Fruit fly (Drosophila melanogaster) whole organism, embryonic: ENCODE data around the gene CatB.
A peak's percentile ranks its signal among the peaks of the same experiment; 100 is the strongest.

Experiments
- B-H1 ChIP-seq: fragments of 200-800 bp; sonication (Bioruptor generic); IDR thresholded peaks from 3 replicates; pipeline ENCODE4 v1.3.6; 2022; ENCODE audit warnings: missing biosample characterization, missing genetic modification characterization
- Blimp-1 ChIP-seq: fragments of 200-800 bp; sonication (Bioruptor generic); optimal IDR thresholded peaks from 3 replicates; lab custom pipeline; 2018; ENCODE audit warnings: missing biosample characterization, missing genetic modification characterization, mild to moderate bottlenecking, moderate library complexity, missing genetic modification reagents
- CG1233 ChIP-seq: fragments of 200-800 bp; sonication (Bioruptor generic); optimal IDR thresholded peaks from 4 replicates; lab custom pipeline; 2018; ENCODE audit warnings: missing biosample characterization, mild to moderate bottlenecking, missing genetic modification characterization
- CG15269 ChIP-seq: fragments of 200-800 bp; sonication (Bioruptor generic); optimal IDR thresholded peaks from 2 replicates; lab custom pipeline; 2018; ENCODE audit warnings: missing biosample characterization, mild to moderate bottlenecking, missing genetic modification characterization, moderate library complexity
- CG17912 ChIP-seq: fragments of 200-800 bp; sonication (Bioruptor generic); optimal IDR thresholded peaks from 2 replicates; lab custom pipeline; 2018; ENCODE audit warnings: missing biosample characterization, mild to moderate bottlenecking, missing genetic modification characterization
- CG2129 ChIP-seq: fragments of 200-800 bp; sonication (Bioruptor generic); IDR thresholded peaks from 2 replicates; pipeline ENCODE4 v1.3.6; 2022; ENCODE audit warnings: missing biosample characterization, missing genetic modification characterization; ENCODE audit not compliant: partially characterized antibody
- CG2712 ChIP-seq: fragments of 200-800 bp; optimal IDR thresholded peaks from 3 replicates; lab custom pipeline; 2019; ENCODE audit warnings: missing biosample characterization, mild to moderate bottlenecking, missing genetic modification characterization, moderate library complexity
- CG30431 ChIP-seq: fragments of 200-800 bp; sonication (Bioruptor generic); optimal IDR thresholded peaks from 2 replicates; lab custom pipeline; 2017; ENCODE audit warnings: missing biosample characterization, missing genetic modification characterization
- CG34224 ChIP-seq: fragments of 200-800 bp; sonication (Bioruptor generic); IDR thresholded peaks from 3 replicates; pipeline ENCODE4 v1.3.6; 2022; ENCODE audit warnings: missing biosample characterization, missing genetic modification characterization; ENCODE audit not compliant: partially characterized antibody
- CG42726 ChIP-seq: fragments of 200-800 bp; sonication (Bioruptor generic); IDR thresholded peaks from 2 replicates; pipeline ENCODE4 v1.3.6; 2022; ENCODE audit warnings: missing biosample characterization, missing genetic modification characterization; ENCODE audit not compliant: partially characterized antibody
- CG4617 ChIP-seq: fragments of 200-800 bp; sonication (Bioruptor generic); optimal IDR thresholded peaks from 3 replicates; lab custom pipeline; 2016; ENCODE audit warnings: missing biosample characterization, missing genetic modification characterization, borderline replicate concordance
- CG7963 ChIP-seq: fragments of 200-800 bp; sonication (Bioruptor generic); IDR thresholded peaks from 3 replicates; pipeline ENCODE4 v1.3.6; 2022; ENCODE audit warnings: missing biosample characterization, missing genetic modification characterization; ENCODE audit not compliant: partially characterized antibody
- CG8388 ChIP-seq: fragments of 200-800 bp; sonication (Bioruptor generic); optimal IDR thresholded peaks from 2 replicates; lab custom pipeline; 2019; ENCODE audit warnings: missing biosample characterization, mild to moderate bottlenecking, missing genetic modification characterization, moderate library complexity
- CG8924 ChIP-seq: fragments of 200-800 bp; optimal IDR thresholded peaks from 3 replicates; lab custom pipeline; 2019; ENCODE audit warnings: missing biosample characterization, mild to moderate bottlenecking, missing genetic modification characterization, moderate library complexity
- CG9727 ChIP-seq: fragments of 200-800 bp; sonication (Bioruptor generic); optimal IDR thresholded peaks from 3 replicates; lab custom pipeline; 2017; ENCODE audit warnings: missing biosample characterization, mild to moderate bottlenecking, missing genetic modification characterization
- Dad ChIP-seq: fragments of 200-800 bp; sonication (Bioruptor generic); optimal IDR thresholded peaks from 3 replicates; lab custom pipeline; 2016; ENCODE audit warnings: missing biosample characterization, missing genetic modification characterization
- Dfd ChIP-seq, 2 experiments: fragments of >200 bp; optimal IDR thresholded peaks; 2 replicates each; lab custom pipeline; 2017; ENCODE audit warnings: missing biosample characterization in 2 of 2, missing genetic modification characterization in 2 of 2
- E2f2 ChIP-seq: fragments of 200-800 bp; sonication (Bioruptor generic); IDR thresholded peaks from 2 replicates; pipeline ENCODE4 v1.3.6; 2022; ENCODE audit warnings: missing biosample characterization, missing genetic modification characterization
- Eip74EF ChIP-seq, 2 experiments: fragments of 200-800 bp in 1 of 2; fragments of >200 bp in 1 of 2; sonication (Bioruptor generic) in 1 of 2; optimal IDR thresholded peaks; 2 replicates each; lab custom pipeline; 2017 to 2019; ENCODE audit warnings: missing biosample characterization in 2 of 2, missing genetic modification characterization in 2 of 2, mild to moderate bottlenecking in 1 of 2, moderate library complexity in 1 of 2
- H15 ChIP-seq: fragments of 200-800 bp; sonication (Bioruptor generic); IDR thresholded peaks from 3 replicates; pipeline ENCODE4 v1.3.6; 2022; ENCODE audit warnings: missing biosample characterization, missing genetic modification characterization
- HLH54F ChIP-seq: fragments of 200-800 bp; sonication (Bioruptor generic); optimal IDR thresholded peaks from 3 replicates; lab custom pipeline; 2016; ENCODE audit warnings: missing biosample characterization, missing genetic modification characterization
- Hey ChIP-seq: fragments of 200-800 bp; sonication (Bioruptor generic); optimal IDR thresholded peaks from 3 replicates; lab custom pipeline; 2018; ENCODE audit warnings: missing biosample characterization, mild to moderate bottlenecking, missing genetic modification characterization
- MTF-1 ChIP-seq: fragments of 200-800 bp; sonication (Bioruptor generic); optimal IDR thresholded peaks from 2 replicates; lab custom pipeline; 2018; ENCODE audit warnings: missing biosample characterization, mild to moderate bottlenecking, missing genetic modification characterization, borderline replicate concordance
- Mad ChIP-seq: fragments of 200-800 bp; sonication (Bioruptor generic); optimal IDR thresholded peaks from 2 replicates; lab custom pipeline; 2016; ENCODE audit warnings: missing biosample characterization, missing genetic modification characterization
- Nf-YB ChIP-seq: fragments of 200-800 bp; sonication (Bioruptor generic); optimal IDR thresholded peaks from 3 replicates; lab custom pipeline; 2019; ENCODE audit warnings: missing biosample characterization, mild to moderate bottlenecking, missing genetic modification characterization, moderate library complexity
- Oaz ChIP-seq: fragments of 200-800 bp; sonication (Bioruptor generic); IDR thresholded peaks from 2 replicates; pipeline ENCODE4 v1.3.6; 2022; ENCODE audit warnings: missing biosample characterization, missing genetic modification characterization
- Oli ChIP-seq: fragments of 200-800 bp; sonication (Bioruptor generic); optimal IDR thresholded peaks from 2 replicates; lab custom pipeline; 2018; ENCODE audit warnings: missing biosample characterization, mild to moderate bottlenecking, missing genetic modification characterization, moderate library complexity
- Opbp ChIP-seq: fragments of 200-800 bp; sonication (Bioruptor generic); IDR thresholded peaks from 3 replicates; pipeline ENCODE4 v1.3.6; 2022; ENCODE audit warnings: missing biosample characterization, missing genetic modification characterization; ENCODE audit not compliant: partially characterized antibody
- Trl ChIP-seq, 3 experiments: fragments of >200 bp in 2 of 3; fragments of 200-800 bp in 1 of 3; sonication (Bioruptor generic) in 1 of 3; optimal IDR thresholded peaks; 2 replicates in 1 of 3; 3 replicates in 2 of 3; lab custom pipeline; 2016 to 2017; ENCODE audit warnings: missing biosample characterization in 1 of 3, missing genetic modification characterization in 1 of 3
- Vsx1 ChIP-seq: fragments of 200-800 bp; sonication (Bioruptor generic); optimal IDR thresholded peaks from 2 replicates; lab custom pipeline; 2017; ENCODE audit warnings: missing biosample characterization, mild to moderate bottlenecking, missing genetic modification characterization, missing genetic modification reagents
- Xrp1 ChIP-seq: fragments of 200-800 bp; sonication (Bioruptor generic); IDR thresholded peaks from 2 replicates; pipeline ENCODE4 v1.3.6; 2022; ENCODE audit warnings: missing biosample characterization, missing genetic modification characterization
- ara ChIP-seq: fragments of 200-800 bp; sonication (Bioruptor generic); IDR thresholded peaks from 2 replicates; pipeline ENCODE4 v1.3.6; 2022; ENCODE audit warnings: missing biosample characterization, missing genetic modification characterization
- btn ChIP-seq: fragments of 200-800 bp; sonication (Bioruptor generic); optimal IDR thresholded peaks from 2 replicates; lab custom pipeline; 2016; ENCODE audit warnings: missing biosample characterization, missing genetic modification characterization
- ci ChIP-seq: fragments of 200-800 bp; sonication (Bioruptor generic); IDR thresholded peaks from 3 replicates; pipeline ENCODE4 v1.3.6; 2022; ENCODE audit warnings: missing biosample characterization, missing genetic modification characterization
- dan ChIP-seq: fragments of 200-800 bp; sonication (Bioruptor generic); IDR thresholded peaks from 2 replicates; pipeline ENCODE4 v1.3.6; 2022; ENCODE audit warnings: missing biosample characterization, missing genetic modification characterization
- dati ChIP-seq: fragments of 200-800 bp; sonication (Bioruptor generic); IDR thresholded peaks from 2 replicates; pipeline ENCODE4 v1.3.6; 2022; ENCODE audit warnings: missing biosample characterization, missing genetic modification characterization
- ems ChIP-seq: fragments of 200-800 bp; sonication (Bioruptor generic); optimal IDR thresholded peaks from 3 replicates; lab custom pipeline; 2016; ENCODE audit warnings: missing biosample characterization, missing genetic modification characterization
- fd64A ChIP-seq: fragments of 200-800 bp; sonication (Bioruptor generic); optimal IDR thresholded peaks from 3 replicates; lab custom pipeline; 2018; ENCODE audit warnings: missing biosample characterization, mild to moderate bottlenecking, missing genetic modification characterization
- ftz-f1 ChIP-seq: fragments of 200-800 bp; sonication (Bioruptor generic); optimal IDR thresholded peaks from 2 replicates; lab custom pipeline; 2016; ENCODE audit warnings: missing biosample characterization, missing genetic modification characterization
- her ChIP-seq: fragments of 200-800 bp; sonication (Bioruptor generic); optimal IDR thresholded peaks from 2 replicates; lab custom pipeline; 2016; ENCODE audit warnings: missing biosample characterization, missing genetic modification characterization
- hth ChIP-seq: fragments of >200 bp; optimal IDR thresholded peaks from 2 replicates; lab custom pipeline; 2017; ENCODE audit warnings: inconsistent platforms
- ken ChIP-seq: fragments of 200-800 bp; sonication (Bioruptor generic); IDR thresholded peaks from 3 replicates; pipeline ENCODE4 v1.3.6; 2022; ENCODE audit warnings: missing biosample characterization, missing genetic modification characterization
- lbe ChIP-seq: fragments of 200-800 bp; sonication (Bioruptor generic); optimal IDR thresholded peaks from 2 replicates; lab custom pipeline; 2016; ENCODE audit warnings: missing biosample characterization, mild to moderate bottlenecking, missing genetic modification characterization
- onecut ChIP-seq: fragments of 200-800 bp; sonication (Bioruptor generic); IDR thresholded peaks from 2 replicates; pipeline ENCODE4 v1.3.6; 2022; ENCODE audit warnings: missing biosample characterization, missing genetic modification characterization
- seq ChIP-seq: fragments of 200-800 bp; sonication (Bioruptor generic); IDR thresholded peaks from 2 replicates; pipeline ENCODE4 v1.3.6; 2022; ENCODE audit warnings: missing biosample characterization, missing genetic modification characterization
- sim ChIP-seq: fragments of 200-800 bp; sonication (Bioruptor generic); IDR thresholded peaks from 2 replicates; pipeline ENCODE4 v1.3.6; 2022; ENCODE audit warnings: missing biosample characterization, missing genetic modification characterization
- sisA ChIP-seq: fragments of 200-800 bp; sonication (Bioruptor generic); IDR thresholded peaks from 2 replicates; pipeline ENCODE4 v1.3.6; 2022; ENCODE audit warnings: missing biosample characterization, missing genetic modification characterization
- so ChIP-seq: fragments of 200-800 bp; sonication (Bioruptor generic); IDR thresholded peaks from 3 replicates; pipeline ENCODE4 v1.3.6; 2022; ENCODE audit warnings: missing biosample characterization, missing genetic modification characterization
- stc ChIP-seq: fragments of 200-800 bp; sonication (Bioruptor generic); IDR thresholded peaks from 2 replicates; pipeline ENCODE4 v1.3.6; 2022; ENCODE audit warnings: missing biosample characterization, missing genetic modification characterization
- tin ChIP-seq: fragments of 200-800 bp; sonication (Bioruptor generic); optimal IDR thresholded peaks from 3 replicates; lab custom pipeline; 2016; ENCODE audit warnings: missing biosample characterization, missing genetic modification characterization
- ttk ChIP-seq: fragments of 200-800 bp; sonication (Bioruptor generic); IDR thresholded peaks from 2 replicates; pipeline ENCODE4 v2.1.2; 2022; ENCODE audit warnings: missing biosample characterization, missing genetic modification characterization
- unpg ChIP-seq: fragments of 200-800 bp; sonication (Bioruptor generic); optimal IDR thresholded peaks from 3 replicates; lab custom pipeline; 2018; ENCODE audit warnings: missing biosample characterization, mild to moderate bottlenecking, missing genetic modification characterization, moderate library complexity

Gene CatB

dm6 chr2L:8719757-8720156, 14.4 kb downstream of the CatB start (continued):
- peak; percentile 40 for TF ChIP-seq seq
- no peak for TF ChIP-seq tin (GFP tag; lab: Kevin White, UChicago)
- TF ChIP-seq unpg (GFP tag; lab: Kevin White, UChicago): peak; percentile 11
- no peak for TF ChIP-seq Nf-YB (GFP tag; lab: Kevin White, UChicago)
- TF ChIP-seq ci (GFP tag; lab: Robert Waterston, UW): no peak
- TF ChIP-seq ttk (GFP tag; lab: Robert Waterston, UW): no peak
- no peak for TF ChIP-seq Dfd (GFP tag; optimal IDR thresholded peaks at IDR 0.05; lab: Kevin White, UChicago)
- no peak for TF ChIP-seq btn
- peak; percentile 37 for TF ChIP-seq Hey (tag; lab: Kevin White, UChicago)
- TF ChIP-seq Oaz (GFP tag; lab: Robert Waterston, UW): no peak
- TF ChIP-seq onecut: no peak
- no peak for TF ChIP-seq CG1233 (GFP tag; lab: Kevin White, UChicago)
- TF ChIP-seq fd64A: no peak
- no peak for TF ChIP-seq lbe (GFP tag; lab: Kevin White, UChicago)
- TF ChIP-seq ems: no peak
- TF ChIP-seq CG2712: no peak
- TF ChIP-seq dan (GFP tag; lab: Robert Waterston, UW): no peak
- TF ChIP-seq hth (lab: Kevin White, UChicago): no peak
- TF ChIP-seq sim (GFP tag; lab: Robert Waterston, UW): no peak
- TF ChIP-seq E2f2 (GFP tag; lab: Robert Waterston, UW): no peak
- TF ChIP-seq CG42726 (GFP tag; lab: Robert Waterston, UW): no peak
- no peak for TF ChIP-seq HLH54F (GFP tag; lab: Kevin White, UChicago)
- no peak for TF ChIP-seq Eip74EF (GFP tag; optimal IDR thresholded peaks at IDR 0.05; lab: Kevin White, UChicago)
- TF ChIP-seq ara (GFP tag; lab: Robert Waterston, UW): no peak
- TF ChIP-seq CG17912 (GFP tag; lab: Kevin White, UChicago): no peak
- TF ChIP-seq CG2129: no peak
- no peak for TF ChIP-seq so
- TF ChIP-seq B-H1 (GFP tag; lab: Robert Waterston, UW): no peak
- no peak for TF ChIP-seq CG9727 (GFP tag; lab: Kevin White, UChicago)
- no peak for TF ChIP-seq CG7963 (GFP tag; lab: Robert Waterston, UW)
- no peak for TF ChIP-seq dati
- TF ChIP-seq Mad (GFP tag; lab: Kevin White, UChicago): no peak
- TF ChIP-seq her: peak; percentile 1
- TF ChIP-seq stc (GFP tag; lab: Robert Waterston, UW): no peak
- no peak for TF ChIP-seq Opbp (GFP tag; lab: Robert Waterston, UW)
- no peak for TF ChIP-seq MTF-1 (GFP tag; lab: Kevin White, UChicago)
- no peak for TF ChIP-seq CG4617 (GFP tag; lab: Kevin White, UChicago)
- TF ChIP-seq Oli (tag; lab: Kevin White, UChicago): no peak
- no peak for TF ChIP-seq Blimp-1
- TF ChIP-seq CG8924 (tag; lab: Kevin White, UChicago): no peak
- no peak for TF ChIP-seq sisA (GFP tag; lab: Robert Waterston, UW)
- no peak for TF ChIP-seq CG15269 (tag; lab: Kevin White, UChicago)
- no peak for TF ChIP-seq ken (GFP tag; lab: Robert Waterston, UW)
- TF ChIP-seq Vsx1 (GFP tag; lab: Kevin White, UChicago): peak; percentile 81
- TF ChIP-seq Trl (optimal IDR thresholded peaks at IDR 0.05; lab: Kevin White, UChicago): no peak
- TF ChIP-seq Trl (GFP tag; optimal IDR thresholded peaks at IDR 0.05; lab: Kevin White, UChicago): no peak
- no peak for TF ChIP-seq Dad (GFP tag; lab: Kevin White, UChicago)
- no peak for TF ChIP-seq CG34224 (GFP tag; lab: Robert Waterston, UW)
- TF ChIP-seq Xrp1 (GFP tag; lab: Robert Waterston, UW): no peak
- peak; percentile 30 for TF ChIP-seq ftz-f1 (GFP tag; lab: Kevin White, UChicago)
- no peak for TF ChIP-seq H15 (GFP tag; lab: Robert Waterston, UW)
- TF ChIP-seq CG30431 (GFP tag; lab: Kevin White, UChicago): no peak
- TF ChIP-seq CG8388 (GFP tag; lab: Kevin White, UChicago): no peak
